Worm (Caenorhabditis elegans): ENCODE results near the gene srh-173.
"Not testable (repeated sequence)": the region's sequence is repeated elsewhere in the genome, so short reads cannot be mapped to it uniquely, and the experiment has no call there.

The srh-173 gene

DNA sequence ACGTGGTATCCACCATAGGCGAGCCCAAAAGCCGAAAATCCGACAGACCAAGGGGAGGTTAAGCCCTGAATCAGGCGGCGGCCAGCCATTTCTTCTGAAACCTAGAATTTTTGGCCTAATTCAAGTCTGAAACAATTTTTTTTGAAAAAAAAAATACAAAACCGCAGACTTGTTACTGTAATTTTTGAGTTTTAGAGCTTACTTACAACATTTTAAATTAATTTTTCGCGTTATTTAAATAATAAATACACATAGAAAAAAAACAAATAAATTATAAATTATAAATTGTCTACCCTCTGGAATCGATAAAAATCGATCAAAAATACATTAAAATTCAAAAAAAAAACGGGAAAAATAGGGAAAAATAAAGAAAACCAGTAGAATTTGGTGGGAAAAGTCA, 26.6 kb upstream of the srh-173 start, which contains the start of gene dhs-24:
Gene dhs-24, minus strand, starts transcription at position 101 of the 400 bp plus-strand sequence.
- no peak for TF ChIP-seq ceh-6 (GFP tag; optimal IDR thresholded peaks at IDR 0.05)
- no peak for TF ChIP-seq tbx-7 (tag; optimal IDR thresholded peaks at IDR 0.05)
- no peak for TF ChIP-seq odd-2 (tag; optimal IDR thresholded peaks at IDR 0.05)
- no peak for TF ChIP-seq npax-4 (tag; optimal IDR thresholded peaks at IDR 0.05)
- no peak for TF ChIP-seq pqm-1 (tag; optimal IDR thresholded peaks at IDR 0.05)
- TF ChIP-seq ceh-2 (tag; optimal IDR thresholded peaks at IDR 0.05): no peak
- TF ChIP-seq ceh-9 (tag; optimal IDR thresholded peaks at IDR 0.05): no peak
- no peak for TF ChIP-seq hlh-8 (tag; optimal IDR thresholded peaks at IDR 0.05)
- TF ChIP-seq fax-1 (tag; optimal IDR thresholded peaks at IDR 0.05): no peak
- TF ChIP-seq ceh-18 (tag; optimal IDR thresholded peaks at IDR 0.05): no peak
- no peak for TF ChIP-seq K09A11.1 (tag; optimal IDR thresholded peaks at IDR 0.05; ENCODE audit: insufficient read depth)
- no peak for TF ChIP-seq hlh-6 (tag; optimal IDR thresholded peaks at IDR 0.05)
- no peak for TF ChIP-seq dve-1 (tag; optimal IDR thresholded peaks at IDR 0.05)
- TF ChIP-seq gmeb-2 (tag; optimal IDR thresholded peaks at IDR 0.05): no peak
- no peak for TF ChIP-seq ceh-48 (tag; optimal IDR thresholded peaks at IDR 0.05)
- TF ChIP-seq madf-2 (tag; optimal IDR thresholded peaks at IDR 0.05): no peak
- no peak for TF ChIP-seq unc-3 (GFP tag; conservative IDR thresholded peaks at IDR 0.05)
- no peak for TF ChIP-seq unc-3 (tag; optimal IDR thresholded peaks at IDR 0.05)
- TF ChIP-seq elt-4 (tag; optimal IDR thresholded peaks at IDR 0.05): no peak

DNA sequence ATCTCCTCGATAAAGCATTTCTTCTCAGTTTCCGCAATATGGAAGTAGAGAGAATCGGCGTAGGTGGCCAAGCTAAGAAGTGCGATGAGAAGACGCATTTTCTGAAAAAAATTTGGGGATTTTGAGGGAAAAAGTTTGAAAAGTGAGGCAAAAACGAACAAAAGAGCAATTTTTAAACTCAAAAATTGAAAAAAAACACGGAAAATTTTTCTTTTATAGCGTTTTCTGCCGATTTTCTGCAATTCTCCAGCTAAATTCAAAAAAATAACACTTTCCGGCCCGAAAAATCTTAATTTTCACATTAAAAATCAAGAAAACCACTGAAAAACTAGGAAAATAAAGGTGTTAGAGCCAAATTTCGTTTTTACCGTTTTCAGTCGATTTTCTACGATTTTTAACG, 24.1 kb upstream of the srh-173 start, which contains the start of gene tmed-4:
Gene tmed-4, minus strand, starts transcription at position 101 of the 400 bp plus-strand sequence.
- not testable (repeated sequence) for TF ChIP-seq mec-3 (tag; optimal IDR thresholded peaks at IDR 0.05; ENCODE audit: borderline replicate concordance); elt-2 (tag; optimal IDR thresholded peaks at IDR 0.05); ceh-22 (tag; optimal IDR thresholded peaks at IDR 0.05)

DNA sequence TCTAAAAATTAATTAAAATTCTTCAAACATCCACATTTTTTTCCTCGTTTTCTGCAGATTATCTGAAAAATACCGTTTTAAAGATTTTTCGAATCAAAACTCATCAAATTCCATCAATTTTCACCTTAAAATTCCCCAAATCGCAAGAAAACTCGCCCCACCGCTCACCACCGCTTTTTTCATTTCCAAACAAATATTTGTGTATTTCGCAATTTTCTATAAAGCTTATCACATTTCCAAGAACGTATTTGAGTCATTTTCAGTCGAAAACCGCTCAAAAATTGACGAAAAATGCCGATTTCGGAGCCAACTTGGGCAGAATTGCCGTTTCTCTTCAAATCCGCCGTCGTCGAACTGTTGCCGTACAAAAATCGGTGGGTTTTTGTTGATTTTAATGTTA, 23.4 kb upstream of the srh-173 start, which contains the start of gene Y60A3A.8:
Gene Y60A3A.8, plus strand, starts transcription at position 258 of the 400 bp plus-strand sequence.
- not testable (repeated sequence) for TF ChIP-seq tbx-7, ttx-3, ceh-9 (tag; optimal IDR thresholded peaks at IDR 0.05)

DNA sequence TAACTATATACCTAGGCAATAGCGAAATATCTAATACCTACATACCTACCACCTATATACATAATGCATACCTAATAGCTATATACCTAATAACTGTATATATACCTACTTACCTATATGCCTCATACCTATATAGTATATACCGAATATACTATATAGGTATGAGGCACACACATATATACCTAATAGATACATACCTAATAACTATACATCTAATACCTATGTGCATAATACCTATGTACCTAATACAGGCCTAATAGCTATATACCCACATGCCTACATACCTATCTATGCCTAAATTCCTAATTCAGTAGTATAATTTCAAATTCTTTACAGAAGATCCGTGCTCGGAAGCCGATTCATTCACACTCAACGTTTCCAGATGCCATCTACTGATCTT, 18.6 kb upstream of the srh-173 start:
- TF ChIP-seq ceh-34 (tag; optimal IDR thresholded peaks at IDR 0.05): no peak
- no peak for TF ChIP-seq K09A11.1 (tag; optimal IDR thresholded peaks at IDR 0.05; ENCODE audit: insufficient read depth)
- no peak for TF ChIP-seq npax-4 (tag; optimal IDR thresholded peaks at IDR 0.05)
- no peak for TF ChIP-seq elt-4 (tag; optimal IDR thresholded peaks at IDR 0.05)
- TF ChIP-seq ama-1 (optimal IDR thresholded peaks at IDR 0.05): no peak
- no peak for TF ChIP-seq dve-1 (tag; optimal IDR thresholded peaks at IDR 0.05)
- TF ChIP-seq fkh-6 (tag; optimal IDR thresholded peaks at IDR 0.05): no peak
- TF ChIP-seq unc-3 (GFP tag; conservative IDR thresholded peaks at IDR 0.05): no peak
- TF ChIP-seq unc-3 (tag; optimal IDR thresholded peaks at IDR 0.05): no peak
- no peak for TF ChIP-seq gmeb-2 (tag; optimal IDR thresholded peaks at IDR 0.05)

DNA sequence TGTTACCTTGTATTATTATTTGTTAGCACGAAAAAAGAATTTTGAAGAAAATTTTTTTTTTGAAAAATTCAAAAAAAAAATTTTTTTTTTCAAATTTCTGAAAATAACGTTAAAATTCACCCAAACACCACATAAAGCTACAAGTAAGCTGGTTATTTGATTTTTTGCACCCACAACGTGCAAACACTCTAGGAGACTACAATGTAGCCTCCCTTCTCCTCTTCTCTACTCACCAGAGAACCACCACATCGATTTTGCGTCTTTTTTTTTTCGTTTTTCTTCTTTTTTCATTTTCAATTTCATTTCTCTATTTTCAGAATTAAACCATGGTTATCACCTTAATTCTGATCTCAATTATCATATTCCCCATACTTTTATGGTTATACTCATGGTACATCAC, 17.9 kb upstream of the srh-173 start, which contains the start of gene abhd-3.1:
Gene abhd-3.1, plus strand, starts transcription at position 318 of the 400 bp plus-strand sequence.
- TF ChIP-seq madf-2 (tag; optimal IDR thresholded peaks at IDR 0.05): no peak
- no peak for TF ChIP-seq ceh-18 (tag; optimal IDR thresholded peaks at IDR 0.05)
- TF ChIP-seq ceh-9 (tag; optimal IDR thresholded peaks at IDR 0.05): no peak
- TF ChIP-seq C38D4.7 (GFP tag; optimal IDR thresholded peaks at IDR 0.05): no peak
- TF ChIP-seq ref-2 (tag; optimal IDR thresholded peaks at IDR 0.05): no peak
- no peak for TF ChIP-seq hlh-30 (tag; optimal IDR thresholded peaks at IDR 0.05; ENCODE audit: insufficient read depth)
- TF ChIP-seq fkh-10 (GFP tag; optimal IDR thresholded peaks at IDR 0.05): no peak
- TF ChIP-seq sox-4 (tag; optimal IDR thresholded peaks at IDR 0.05): no peak
- TF ChIP-seq unc-42 (tag; optimal IDR thresholded peaks at IDR 0.05): no peak
- no peak for TF ChIP-seq npax-4 (tag; optimal IDR thresholded peaks at IDR 0.05)
- no peak for TF ChIP-seq ahr-1 (tag; optimal IDR thresholded peaks at IDR 0.05)
- TF ChIP-seq unc-86 (tag; optimal IDR thresholded peaks at IDR 0.05): no peak
- TF ChIP-seq pat-9 (tag; optimal IDR thresholded peaks at IDR 0.05): no peak
- no peak for TF ChIP-seq syd-9 (tag; optimal IDR thresholded peaks at IDR 0.05)
- TF ChIP-seq pag-3 (tag; optimal IDR thresholded peaks at IDR 0.05; ENCODE audit: borderline replicate concordance): no peak
- no peak for TF ChIP-seq ttx-3 (tag; optimal IDR thresholded peaks at IDR 0.05)
- TF ChIP-seq tbx-2 (tag; optimal IDR thresholded peaks at IDR 0.05): no peak
- TF ChIP-seq K02D7.2 (tag; optimal IDR thresholded peaks at IDR 0.05): no peak
- no peak for TF ChIP-seq tbx-7 (tag; optimal IDR thresholded peaks at IDR 0.05)
- no peak for TF ChIP-seq K09A11.1 (tag; optimal IDR thresholded peaks at IDR 0.05; ENCODE audit: insufficient read depth)
